Worm (Caenorhabditis elegans) whole organism, young adult: ENCODE results near the gene acdh-10.
A peak's percentile ranks its signal among the peaks of the same experiment; 100 is the strongest.

Experiments
- B0336.3 ChIP-seq: fragments of 200-800 bp; sonication (Bioruptor generic); IDR thresholded peaks from 2 replicates; pipeline ENCODE4 v1.3.6; 2022; ENCODE audit warnings: missing genetic modification characterization, missing compliant biosample characterization
- C06A6.2 ChIP-seq: fragments of 200-800 bp; sonication (Bioruptor generic); conservative IDR thresholded peaks from 2 replicates; pipeline ENCODE4 v1.3.6; 2022; ENCODE audit warnings: missing genetic modification characterization, missing compliant biosample characterization
- F10E7.11 ChIP-seq: sonication (generic microtip); optimal IDR thresholded peaks from 2 replicates; lab custom pipeline; 2017; ENCODE audit warnings: mild to moderate bottlenecking, missing genetic modification characterization, moderate library complexity, missing compliant biosample characterization
- attf-6 ChIP-seq: fragments of 200-800 bp; sonication (Bioruptor generic); IDR thresholded peaks from 2 replicates; pipeline ENCODE4 v1.3.6; 2022; ENCODE audit warnings: missing genetic modification reagents, missing genetic modification characterization, missing compliant biosample characterization
- ets-4 ChIP-seq: fragments of 200-800 bp; sonication (Bioruptor generic); optimal IDR thresholded peaks from 2 replicates; lab custom pipeline; 2018; ENCODE audit warnings: mild to moderate bottlenecking, missing genetic modification characterization, missing compliant biosample characterization
- hrde-1 ChIP-seq: sonication (generic microtip); optimal IDR thresholded peaks from 2 replicates; lab custom pipeline; 2016; ENCODE audit warnings: missing genetic modification characterization, mild to moderate bottlenecking, missing compliant biosample characterization, moderate library complexity, missing genotype, missing genetic modification reagents, borderline replicate concordance
- let-526 ChIP-seq: fragments of 200-800 bp; sonication (Bioruptor generic); IDR thresholded peaks from 2 replicates; pipeline ENCODE4 v1.3.6; 2022; ENCODE audit warnings: missing genetic modification reagents, missing genetic modification characterization, missing compliant biosample characterization
- pha-4 ChIP-seq: fragments of 150-350 bp; sonication (generic microtip); optimal IDR thresholded peaks from 2 replicates; lab custom pipeline; 2014; ENCODE audit warnings: missing biosample characterization, missing genetic modification reagents, missing genetic modification characterization
- rec-8 ChIP-seq, 2 experiments: sonication (generic microtip); optimal IDR thresholded peaks; 2 replicates each; lab custom pipeline; 2016; ENCODE audit warnings: mild to moderate bottlenecking in 2 of 2, missing genetic modification characterization in 2 of 2, missing genetic modification reagents in 2 of 2, missing genotype in 2 of 2, missing biosample characterization in 1 of 2, missing compliant biosample characterization in 1 of 2, moderate library complexity in 1 of 2
- snpc-1.3 ChIP-seq: sonication (generic microtip); optimal IDR thresholded peaks from 2 replicates; lab custom pipeline; 2017; ENCODE audit warnings: missing genetic modification characterization, mild to moderate bottlenecking, missing compliant biosample characterization, antibody characterized with exemption, moderate library complexity, missing genotype, missing genetic modification reagents; ENCODE audit not compliant: insufficient read depth
- unc-62 ChIP-seq: fragments of 150-350 bp; optimal IDR thresholded peaks from 2 replicates; lab custom pipeline; 2014; ENCODE audit warnings: missing biosample characterization, missing genetic modification reagents, missing genetic modification characterization
- ztf-3 ChIP-seq: fragments of 200-800 bp; sonication (Bioruptor generic); optimal IDR thresholded peaks from 2 replicates; lab custom pipeline; 2018; ENCODE audit warnings: mild to moderate bottlenecking, missing genetic modification characterization, missing compliant biosample characterization

DNA sequence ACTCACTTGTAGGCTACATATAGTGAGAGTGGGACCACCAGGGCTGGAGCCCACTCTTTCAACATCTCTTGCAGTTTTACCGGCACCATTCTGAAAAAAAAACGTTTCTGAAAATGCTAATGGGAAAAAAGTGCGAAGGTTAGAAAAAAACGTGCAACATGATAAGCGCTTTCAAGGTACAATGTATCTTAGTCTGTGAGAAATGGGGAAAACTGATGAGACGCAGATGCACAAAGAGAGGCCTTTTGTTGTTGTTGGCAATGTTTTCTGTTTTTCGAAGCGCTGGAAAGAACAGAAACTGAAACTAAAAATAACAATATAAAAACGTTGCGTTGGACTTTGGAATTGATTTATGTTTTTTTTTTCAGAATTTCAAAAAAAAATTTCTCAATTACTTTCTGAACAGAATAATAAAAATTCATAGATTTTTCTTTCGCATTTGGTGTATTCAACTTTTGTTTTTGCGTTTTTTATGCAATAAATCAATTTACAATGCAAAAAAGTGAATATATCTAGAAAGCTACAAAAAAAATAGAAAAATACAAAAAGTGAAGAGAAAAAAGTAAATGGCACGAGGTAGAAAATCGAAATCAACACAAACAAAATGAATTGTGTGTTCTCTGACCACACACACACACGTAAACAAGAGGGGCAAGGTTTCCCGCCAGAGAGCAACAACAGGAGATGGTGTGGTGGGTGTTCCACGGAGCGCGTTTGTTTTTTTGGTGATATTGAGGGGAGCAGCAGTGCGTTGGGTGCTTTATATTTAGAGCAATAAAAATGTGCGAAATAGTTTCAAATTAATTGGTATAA lies 21.3 kb upstream of the acdh-10 start, which contains the start of gene dhs-30:
- TF ChIP-seq ztf-3 (GFP tag; lab: Kevin White, UChicago) (no peak), let-526 (GFP tag; lab: Robert Waterston, UW) (no peak), pha-4 (tag; lab: Kevin White, UChicago) (peak; percentile 27), C06A6.2 (GFP tag; lab: Robert Waterston, UW) (no peak), B0336.3 (no peak), attf-6 (no peak), rec-8 (tag; optimal IDR thresholded peaks at IDR 0.05; lab: Kevin White, UChicago) (no peak), ets-4 (GFP tag; lab: Kevin White, UChicago) (no peak), hrde-1 (tag; lab: Kevin White, UChicago) (no peak), unc-62 (GFP tag; lab: Kevin White, UChicago) (no peak), F10E7.11 (no peak), snpc-1.3 (tag; lab: Kevin White, UChicago) (no peak)
